Fruit fly (Drosophila melanogaster) whole organism, prepupa: ENCODE measurements around the gene Mhc.

ENCODE experiments used
- Blimp-1 ChIP-seq: fragments of 200-800 bp; sonication (Bioruptor generic); optimal IDR thresholded peaks from 3 replicates; lab custom pipeline; 2017; ENCODE audit warnings: missing biosample characterization, missing genetic modification characterization, mild to moderate bottlenecking, moderate library complexity, missing genetic modification reagents
- CG10669 ChIP-seq: fragments of 200-800 bp; sonication (Bioruptor generic); optimal IDR thresholded peaks from 3 replicates; lab custom pipeline; 2018; ENCODE audit warnings: missing biosample characterization, mild to moderate bottlenecking, missing genetic modification characterization, moderate library complexity
- CG11762 ChIP-seq: fragments of 200-800 bp; sonication (Bioruptor generic); optimal IDR thresholded peaks from 3 replicates; lab custom pipeline; 2016; ENCODE audit warnings: missing biosample characterization, missing genetic modification characterization; ENCODE audit not compliant: insufficient read depth
- CG11902 ChIP-seq: fragments of 200-800 bp; sonication (Bioruptor generic); optimal IDR thresholded peaks from 3 replicates; lab custom pipeline; 2016; ENCODE audit warnings: missing biosample characterization, missing genetic modification characterization
- CG15336 ChIP-seq: fragments of 200-800 bp; sonication (Bioruptor generic); IDR thresholded peaks from 2 replicates; pipeline ENCODE4 v1.3.6; 2022; ENCODE audit warnings: missing biosample characterization, missing genetic modification characterization
- CG16779 ChIP-seq: fragments of 200-800 bp; sonication (Bioruptor generic); optimal IDR thresholded peaks from 3 replicates; lab custom pipeline; 2017; ENCODE audit warnings: missing biosample characterization, mild to moderate bottlenecking, missing genetic modification characterization
- CG31627 ChIP-seq: fragments of 200-800 bp; sonication (Bioruptor generic); optimal IDR thresholded peaks from 3 replicates; lab custom pipeline; 2016; ENCODE audit warnings: missing biosample characterization, missing genetic modification characterization
- CG32006 ChIP-seq: fragments of 200-800 bp; sonication (Bioruptor generic); optimal IDR thresholded peaks from 3 replicates; lab custom pipeline; 2017; ENCODE audit warnings: missing biosample characterization, mild to moderate bottlenecking, missing genetic modification characterization
- CG34406 ChIP-seq: fragments of 200-800 bp; sonication (Bioruptor generic); optimal IDR thresholded peaks from 3 replicates; lab custom pipeline; 2016; ENCODE audit warnings: missing biosample characterization, missing genetic modification characterization
- CG4318 ChIP-seq: fragments of 200-800 bp; sonication (Bioruptor generic); optimal IDR thresholded peaks from 3 replicates; lab custom pipeline; 2017; ENCODE audit warnings: missing biosample characterization, mild to moderate bottlenecking, missing genetic modification characterization
- CG6163 ChIP-seq: fragments of 200-800 bp; sonication (Bioruptor generic); IDR thresholded peaks from 3 replicates; pipeline ENCODE4 v1.3.6; 2022; ENCODE audit warnings: missing biosample characterization, missing genetic modification characterization
- CG6276 ChIP-seq: fragments of 200-800 bp; sonication (Bioruptor generic); optimal IDR thresholded peaks from 2 replicates; lab custom pipeline; 2017; ENCODE audit warnings: missing biosample characterization, mild to moderate bottlenecking, missing genetic modification characterization
- CG6808 ChIP-seq: fragments of 200-800 bp; sonication (Bioruptor generic); optimal IDR thresholded peaks from 3 replicates; lab custom pipeline; 2017; ENCODE audit warnings: missing biosample characterization, missing genetic modification characterization, mild to moderate bottlenecking, moderate library complexity, missing genetic modification reagents
- CG6854 ChIP-seq: fragments of 200-800 bp; sonication (Bioruptor generic); optimal IDR thresholded peaks from 2 replicates; lab custom pipeline; 2017; ENCODE audit warnings: missing biosample characterization, mild to moderate bottlenecking, missing genetic modification characterization
- CG7368 ChIP-seq: fragments of 200-800 bp; sonication (Bioruptor generic); optimal IDR thresholded peaks from 3 replicates; lab custom pipeline; 2016; ENCODE audit warnings: missing biosample characterization, missing genetic modification characterization
- CG8632 ChIP-seq: fragments of 200-800 bp; sonication (Bioruptor generic); optimal IDR thresholded peaks from 3 replicates; lab custom pipeline; 2016; ENCODE audit warnings: missing biosample characterization, missing genetic modification characterization
- CG9139 ChIP-seq: fragments of 200-800 bp; sonication (Bioruptor generic); optimal IDR thresholded peaks from 3 replicates; lab custom pipeline; 2017; ENCODE audit warnings: missing biosample characterization, mild to moderate bottlenecking, missing genetic modification characterization
- Eip75B ChIP-seq: fragments of 200-800 bp; sonication (Bioruptor generic); optimal IDR thresholded peaks from 3 replicates; lab custom pipeline; 2016; ENCODE audit warnings: missing biosample characterization, missing genetic modification characterization
- Eip78C ChIP-seq: fragments of 200-800 bp; sonication (Bioruptor generic); peaks from one replicate; lab custom pipeline; 2016; ENCODE audit warnings: missing biosample characterization, missing genetic modification characterization
- Eip93F ChIP-seq: fragments of 200-800 bp; sonication (Bioruptor generic); optimal IDR thresholded peaks from 2 replicates; lab custom pipeline; 2016; ENCODE audit warnings: missing biosample characterization, mild to moderate bottlenecking, missing genetic modification characterization
- Ets96B ChIP-seq: fragments of 200-800 bp; optimal IDR thresholded peaks from 2 replicates; lab custom pipeline; 2019; ENCODE audit warnings: missing biosample characterization, mild to moderate bottlenecking, missing genetic modification characterization, moderate library complexity
- Gug ChIP-seq: fragments of 200-800 bp; sonication (Bioruptor generic); IDR thresholded peaks from 2 replicates; pipeline ENCODE4 v1.3.6; 2022; ENCODE audit warnings: missing biosample characterization, missing genetic modification characterization
- Hr38 ChIP-seq: sonication (Bioruptor generic); optimal IDR thresholded peaks from 2 replicates; lab custom pipeline; 2016; ENCODE audit warnings: missing biosample characterization, missing genetic modification characterization
- OdsH ChIP-seq: fragments of 200-800 bp; sonication (Bioruptor generic); optimal IDR thresholded peaks from 3 replicates; lab custom pipeline; 2016; ENCODE audit warnings: missing biosample characterization, missing genetic modification characterization
- Smox ChIP-seq: fragments of 200-800 bp; sonication (Bioruptor generic); optimal IDR thresholded peaks from 3 replicates; lab custom pipeline; 2016; ENCODE audit warnings: missing biosample characterization, missing genetic modification characterization
- Sox14 ChIP-seq: fragments of 200-800 bp; sonication (Bioruptor generic); optimal IDR thresholded peaks from 3 replicates; lab custom pipeline; 2016; ENCODE audit warnings: missing biosample characterization, missing genetic modification characterization
- achi ChIP-seq: fragments of 200-800 bp; sonication (Bioruptor generic); optimal IDR thresholded peaks from 3 replicates; lab custom pipeline; 2016; ENCODE audit warnings: missing biosample characterization, missing genetic modification characterization
- dsx ChIP-seq: fragments of 200-800 bp; optimal IDR thresholded peaks from 3 replicates; lab custom pipeline; 2019; ENCODE audit warnings: missing biosample characterization, mild to moderate bottlenecking, missing genetic modification characterization, moderate library complexity; ENCODE audit not compliant: poor library complexity, severe bottlenecking
- eg ChIP-seq: fragments of 200-800 bp; sonication (Bioruptor generic); IDR thresholded peaks from 3 replicates; pipeline ENCODE4 v1.3.6; 2022; ENCODE audit warnings: missing biosample characterization, missing genetic modification characterization
- esn ChIP-seq: fragments of 200-800 bp; sonication (Bioruptor generic); optimal IDR thresholded peaks from 2 replicates; lab custom pipeline; 2016; ENCODE audit warnings: missing biosample characterization, mild to moderate bottlenecking, missing genetic modification characterization, moderate library complexity
- fd59A ChIP-seq: fragments of 200-800 bp; sonication (Bioruptor generic); optimal IDR thresholded peaks from 2 replicates; lab custom pipeline; 2017; ENCODE audit warnings: missing biosample characterization, mild to moderate bottlenecking, missing genetic modification characterization, missing genetic modification reagents
- fkh ChIP-seq: fragments of 200-800 bp; sonication (Bioruptor generic); optimal IDR thresholded peaks from 3 replicates; lab custom pipeline; 2017; ENCODE audit warnings: missing biosample characterization, mild to moderate bottlenecking, missing genetic modification characterization, moderate library complexity
- lz ChIP-seq: fragments of 200-800 bp; sonication (Bioruptor generic); optimal IDR thresholded peaks from 3 replicates; lab custom pipeline; 2016; ENCODE audit warnings: missing biosample characterization, missing genetic modification characterization
- net ChIP-seq: fragments of 200-800 bp; sonication (Bioruptor generic); optimal IDR thresholded peaks from 3 replicates; lab custom pipeline; 2016; ENCODE audit warnings: missing biosample characterization, missing genetic modification characterization
- pdm3 ChIP-seq: fragments of 200-800 bp; sonication (Bioruptor generic); optimal IDR thresholded peaks from 3 replicates; lab custom pipeline; 2016; ENCODE audit warnings: missing biosample characterization, missing genetic modification characterization
- salr ChIP-seq, 2 experiments: fragments of 200-800 bp; sonication (Bioruptor generic); optimal IDR thresholded peaks; 3 replicates each; lab custom pipeline; 2016 to 2018; ENCODE audit warnings: missing biosample characterization in 2 of 2, missing genetic modification characterization in 2 of 2, mild to moderate bottlenecking in 1 of 2
- spab ChIP-seq: fragments of 200-800 bp; sonication (Bioruptor generic); optimal IDR thresholded peaks from 2 replicates; lab custom pipeline; 2017; ENCODE audit warnings: missing biosample characterization, mild to moderate bottlenecking, missing genetic modification characterization, missing genetic modification reagents
- ss ChIP-seq, 2 experiments: fragments of 200-800 bp; sonication (Bioruptor generic); optimal IDR thresholded peaks; 2 replicates in 1 of 2; 3 replicates in 1 of 2; lab custom pipeline; 2017 to 2018; ENCODE audit warnings: mild to moderate bottlenecking in 2 of 2, missing biosample characterization in 2 of 2, missing genetic modification characterization in 2 of 2, moderate library complexity in 1 of 2
- topi ChIP-seq: fragments of 200-800 bp; sonication (Bioruptor generic); optimal IDR thresholded peaks from 3 replicates; lab custom pipeline; 2016; ENCODE audit warnings: missing biosample characterization, missing genetic modification characterization

The Mhc gene

DNA sequence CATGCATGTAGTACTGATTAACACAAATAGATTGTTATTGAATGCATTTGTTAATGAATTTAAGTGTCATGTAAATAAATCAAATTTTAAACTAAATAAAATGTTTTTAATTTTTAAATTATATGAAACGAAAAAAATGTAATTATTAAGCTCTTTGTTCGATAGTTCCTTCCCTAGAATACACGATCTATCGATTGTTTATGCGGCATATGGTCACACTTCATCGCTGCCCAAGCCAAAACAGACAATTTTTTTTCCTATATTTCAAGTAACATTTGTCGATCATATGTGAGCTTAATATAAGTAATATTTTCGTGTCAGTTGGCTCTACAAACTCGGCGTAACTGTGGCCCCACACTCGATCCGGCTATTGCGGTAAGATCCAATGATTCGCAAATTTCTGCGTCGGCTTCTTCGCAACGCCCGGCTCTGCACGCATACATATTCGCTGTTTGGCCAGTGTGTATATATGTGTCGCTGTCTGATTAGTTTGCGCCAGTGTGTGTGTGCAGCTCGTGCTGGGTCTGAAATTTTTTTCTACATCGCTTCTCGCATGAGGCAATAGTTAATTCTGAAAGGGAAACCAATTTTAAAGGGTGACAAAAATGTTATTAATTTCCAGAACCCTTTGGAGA, 60.6 kb downstream of the Mhc start, which contains the start of gene AspRS-m:
Gene AspRS-m (plus strand): TSS at position 207 of the 635 bp plus-strand sequence.
- TF ChIP-seq fkh (GFP tag; lab: Kevin White, UChicago) (no peak), CG6276 (GFP tag; lab: Kevin White, UChicago) (no peak), OdsH (GFP tag; lab: Kevin White, UChicago) (no peak), CG6808 (GFP tag; lab: Kevin White, UChicago) (no peak), CG10669 (GFP tag; lab: Kevin White, UChicago) (no peak), CG11902 (no peak), Ets96B (tag; lab: Kevin White, UChicago) (no peak), CG32006 (GFP tag; lab: Kevin White, UChicago) (no peak), CG16779 (no peak), net (GFP tag; lab: Kevin White, UChicago) (no peak), Blimp-1 (GFP tag; lab: Kevin White, UChicago) (no peak), lz (GFP tag; lab: Kevin White, UChicago) (no peak), topi (GFP tag; lab: Kevin White, UChicago) (no peak), achi (GFP tag; lab: Kevin White, UChicago) (no peak), pdm3 (no peak), Eip93F (no peak), Eip75B (GFP tag; lab: Kevin White, UChicago) (no peak), Smox (GFP tag; lab: Kevin White, UChicago) (no peak), esn (GFP tag; lab: Kevin White, UChicago) (no peak)
- TF ChIP-seq, all 60 proteins: peak for 0

DNA sequence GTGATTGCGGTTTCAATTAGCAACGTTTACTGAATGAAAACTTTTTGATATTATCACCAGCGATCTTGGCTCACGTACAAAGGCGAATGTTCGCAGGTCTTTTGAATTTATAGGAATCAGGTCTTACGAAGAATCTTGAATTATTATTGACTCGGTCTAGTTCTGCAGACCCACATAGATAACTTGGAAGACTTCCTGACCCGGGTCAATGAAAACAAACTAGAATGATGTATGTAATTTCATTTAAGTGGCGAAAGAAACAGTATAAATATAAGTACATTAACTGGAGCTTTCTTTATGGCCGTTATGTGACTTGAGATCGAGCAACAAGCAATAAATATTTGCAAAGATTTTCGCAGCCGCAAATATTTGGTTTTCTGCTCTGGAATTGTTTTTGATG, 68.0 kb downstream of the Mhc start, which contains the start of gene CG13282:
Gene CG13282 (minus strand): TSS at position 101 of the 400 bp plus-strand sequence.
- TF ChIP-seq CG15336 (GFP tag; lab: Robert Waterston, UW) (no peak), CG11762 (GFP tag; lab: Kevin White, UChicago) (no peak), salr (GFP tag; optimal IDR thresholded peaks at IDR 0.05; lab: Kevin White, UChicago) (no peak), CG9139 (GFP tag; lab: Kevin White, UChicago) (no peak), topi (GFP tag; lab: Kevin White, UChicago) (no peak)
- TF ChIP-seq, all 60 proteins: peak for 0

DNA sequence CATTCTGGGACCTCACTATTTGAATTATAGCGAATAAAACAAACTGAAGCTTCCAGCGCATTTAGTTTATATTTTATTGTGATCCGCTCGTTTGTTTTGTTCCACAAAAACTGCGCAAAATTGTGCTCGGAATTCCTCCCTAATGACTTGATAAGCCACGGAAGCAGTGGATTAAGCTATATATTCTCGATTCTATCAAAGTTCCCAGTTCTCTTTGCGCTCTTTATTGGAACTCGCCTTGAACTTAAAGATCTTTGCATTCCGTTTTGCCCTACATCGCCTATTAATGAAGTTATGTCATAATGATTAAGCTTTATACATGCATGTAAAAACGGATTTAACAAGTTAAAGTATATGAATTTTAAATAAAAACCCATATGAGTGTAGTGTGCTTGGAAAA, 70.8 kb downstream of the Mhc start, which contains the start of gene Nepl9:
Gene Nepl9 (minus strand): TSS at position 101 of the 400 bp plus-strand sequence.
- TF ChIP-seq Sox14 (GFP tag; lab: Kevin White, UChicago) = no peak
- TF ChIP-seq spab (GFP tag; lab: Kevin White, UChicago) = no peak
- TF ChIP-seq Blimp-1 (GFP tag; lab: Kevin White, UChicago) = no peak
- TF ChIP-seq pdm3 = no peak
- TF ChIP-seq Eip78C (GFP tag; lab: Kevin White, UChicago) = no peak
- no peak for TF ChIP-seq dsx
- no peak for TF ChIP-seq Hr38 (GFP tag; lab: Kevin White, UChicago)
- no peak for TF ChIP-seq Ets96B (tag; lab: Kevin White, UChicago)
- TF ChIP-seq CG7368 (GFP tag; lab: Kevin White, UChicago) = no peak
- no peak for TF ChIP-seq net (GFP tag; lab: Kevin White, UChicago)
- TF ChIP-seq salr (GFP tag; optimal IDR thresholded peaks at IDR 0.05; lab: Kevin White, UChicago) = no peak
- TF ChIP-seq Smox (GFP tag; lab: Kevin White, UChicago) = no peak
- no peak for TF ChIP-seq Gug
- TF ChIP-seq CG32006 (GFP tag; lab: Kevin White, UChicago) = no peak
- TF ChIP-seq eg (GFP tag; lab: Robert Waterston, UW) = no peak
- TF ChIP-seq CG4318 = no peak
- no peak for TF ChIP-seq CG34406 (GFP tag; lab: Kevin White, UChicago)
- no peak for TF ChIP-seq topi (GFP tag; lab: Kevin White, UChicago)
- no peak for TF ChIP-seq CG6276 (GFP tag; lab: Kevin White, UChicago)

DNA sequence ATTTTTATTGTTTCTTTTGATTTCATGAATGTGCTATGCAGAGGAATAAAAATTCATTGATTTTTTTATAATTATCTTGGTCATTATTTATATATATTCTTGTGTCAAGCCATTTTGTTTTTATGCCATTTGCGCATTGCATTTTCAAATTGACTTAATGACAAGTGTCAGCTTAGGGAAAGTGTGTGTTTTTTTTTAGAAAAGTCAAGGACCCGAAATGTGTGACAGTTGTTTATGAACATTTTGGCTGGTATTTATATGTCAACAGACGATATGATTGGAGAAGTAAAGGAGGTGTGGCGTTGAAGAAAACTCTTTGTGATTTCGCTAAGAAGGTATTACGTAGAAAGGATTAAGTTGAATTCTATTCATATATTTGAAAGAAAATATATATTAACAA, 71.3 kb downstream of the Mhc start, which contains the start of the genes SclA and SclB:
Gene SclA (plus strand): TSS at position 301 of the 400 bp plus-strand sequence.
Gene SclB (plus strand): TSS at position 301 of the 400 bp plus-strand sequence.
- TF ChIP-seq achi (GFP tag; lab: Kevin White, UChicago) (no peak), pdm3 (no peak), salr (GFP tag; optimal IDR thresholded peaks at IDR 0.05; lab: Kevin White, UChicago) (no peak), dsx (no peak), Eip78C (GFP tag; lab: Kevin White, UChicago) (no peak), spab (GFP tag; lab: Kevin White, UChicago) (no peak), CG6808 (GFP tag; lab: Kevin White, UChicago) (no peak), CG6276 (GFP tag; lab: Kevin White, UChicago) (no peak), CG8632 (GFP tag; lab: Kevin White, UChicago) (no peak), CG11762 (GFP tag; lab: Kevin White, UChicago) (no peak), lz (GFP tag; lab: Kevin White, UChicago) (no peak), fd59A (GFP tag; lab: Kevin White, UChicago) (no peak), CG6163 (GFP tag; lab: Robert Waterston, UW) (no peak), CG31627 (GFP tag; lab: Kevin White, UChicago) (no peak), ss (GFP tag; optimal IDR thresholded peaks at IDR 0.05; lab: Kevin White, UChicago) (no peak), CG6854 (no peak)
